Worm (Caenorhabditis elegans) whole organism, mixed stage, embryonic: ENCODE data around the gene bath-2.

Experiments
- M03D4.4 ChIP-seq: sonication (generic microtip); optimal IDR thresholded peaks from 2 replicates; lab custom pipeline; 2017; ENCODE audit warnings: mild to moderate bottlenecking, missing genetic modification characterization, missing compliant biosample characterization
- blmp-1 ChIP-seq: fragments of 150-350 bp; optimal IDR thresholded peaks from 2 replicates; lab custom pipeline; 2014; ENCODE audit warnings: missing biosample characterization, missing genetic modification characterization
- ceh-39 ChIP-seq: fragments of 150-350 bp; optimal IDR thresholded peaks from 2 replicates; lab custom pipeline; 2014; ENCODE audit warnings: missing biosample characterization, missing genetic modification characterization
- ceh-43 ChIP-seq: fragments of 200-800 bp; sonication (Bioruptor generic); optimal IDR thresholded peaks from 2 replicates; lab custom pipeline; 2018; ENCODE audit warnings: mild to moderate bottlenecking, missing genetic modification characterization, moderate library complexity, missing compliant biosample characterization
- ceh-83 ChIP-seq: fragments of 200-800 bp; sonication (Bioruptor generic); optimal IDR thresholded peaks from 2 replicates; lab custom pipeline; 2018; ENCODE audit warnings: mild to moderate bottlenecking, missing genetic modification characterization, missing compliant biosample characterization
- ces-1 ChIP-seq: fragments of 150-350 bp; optimal IDR thresholded peaks from 2 replicates; lab custom pipeline; 2014; ENCODE audit warnings: missing biosample characterization, missing genetic modification reagents, missing genetic modification characterization
- cnd-1 ChIP-seq: fragments of 200-800 bp; sonication (Bioruptor generic); optimal IDR thresholded peaks from 2 replicates; lab custom pipeline; 2018; ENCODE audit warnings: mild to moderate bottlenecking, missing genetic modification characterization, missing compliant biosample characterization
- drap-1 ChIP-seq: fragments of 200-800 bp; sonication (Bioruptor generic); optimal IDR thresholded peaks from 3 replicates; lab custom pipeline; 2018; ENCODE audit warnings: mild to moderate bottlenecking, missing genetic modification characterization, missing compliant biosample characterization
- elt-3 ChIP-seq: fragments of 150-350 bp; optimal IDR thresholded peaks from 2 replicates; lab custom pipeline; 2014; ENCODE audit warnings: missing biosample characterization, missing genetic modification characterization
- flh-1 ChIP-seq: fragments of 200-800 bp; sonication (Bioruptor generic); optimal IDR thresholded peaks from 2 replicates; lab custom pipeline; 2018; ENCODE audit warnings: mild to moderate bottlenecking, missing genetic modification characterization, moderate library complexity, missing compliant biosample characterization
- ham-2 ChIP-seq: fragments of 200-800 bp; sonication (Bioruptor generic); optimal IDR thresholded peaks from 2 replicates; lab custom pipeline; 2018; ENCODE audit warnings: mild to moderate bottlenecking, missing genetic modification characterization, missing compliant biosample characterization
- hlh-1 ChIP-seq: fragments of 150-350 bp; optimal IDR thresholded peaks from 2 replicates; lab custom pipeline; 2014; ENCODE audit warnings: missing biosample characterization, missing genetic modification reagents, missing genetic modification characterization
- lin-13 ChIP-seq: fragments of 150-350 bp; optimal IDR thresholded peaks from 2 replicates; lab custom pipeline; 2014; ENCODE audit warnings: missing biosample characterization, missing genetic modification characterization
- lsy-2 ChIP-seq: fragments of 150-350 bp; optimal IDR thresholded peaks from 2 replicates; lab custom pipeline; 2014; ENCODE audit warnings: missing biosample characterization, missing genetic modification characterization
- mab-5 ChIP-seq: fragments of 150-350 bp; optimal IDR thresholded peaks from 2 replicates; lab custom pipeline; 2014; ENCODE audit warnings: missing biosample characterization, missing genetic modification characterization
- mep-1 ChIP-seq: fragments of 150-350 bp; optimal IDR thresholded peaks from 2 replicates; lab custom pipeline; 2017; ENCODE audit warnings: missing biosample characterization, missing genetic modification reagents, missing genetic modification characterization, inconsistent platforms
- mls-2 ChIP-seq: sonication (generic microtip); optimal IDR thresholded peaks from 2 replicates; lab custom pipeline; 2016; ENCODE audit warnings: mild to moderate bottlenecking, missing genetic modification characterization, moderate library complexity, missing compliant biosample characterization
- nhr-2 ChIP-seq: fragments of 150-350 bp; optimal IDR thresholded peaks from 2 replicates; lab custom pipeline; 2014; ENCODE audit warnings: missing biosample characterization, missing genetic modification characterization
- nhr-237 ChIP-seq: fragments of 150-350 bp; optimal IDR thresholded peaks from 2 replicates; lab custom pipeline; 2014; ENCODE audit warnings: missing biosample characterization, missing genetic modification characterization
- nhr-28 ChIP-seq: fragments of 150-350 bp; optimal IDR thresholded peaks from 2 replicates; lab custom pipeline; 2014; ENCODE audit warnings: missing biosample characterization, missing genetic modification characterization
- nhr-76 ChIP-seq: sonication (generic microtip); optimal IDR thresholded peaks from 2 replicates; lab custom pipeline; 2017; ENCODE audit warnings: missing biosample characterization, missing genetic modification characterization
- pha-4 ChIP-seq: fragments of 150-350 bp; optimal IDR thresholded peaks from 2 replicates; lab custom pipeline; 2018; ENCODE audit warnings: missing biosample characterization, missing genetic modification reagents, missing genetic modification characterization
- sem-2 ChIP-seq: fragments of 200-800 bp; sonication (Bioruptor generic); optimal IDR thresholded peaks from 2 replicates; lab custom pipeline; 2018; ENCODE audit warnings: mild to moderate bottlenecking, missing genetic modification characterization, missing compliant biosample characterization
- snpc-4 ChIP-seq: fragments of 150-350 bp; optimal IDR thresholded peaks from 2 replicates; lab custom pipeline; 2014; ENCODE audit warnings: missing biosample characterization, missing genetic modification characterization
- sptf-1 ChIP-seq: sonication (generic microtip); optimal IDR thresholded peaks from 2 replicates; lab custom pipeline; 2017; ENCODE audit warnings: mild to moderate bottlenecking, missing genetic modification characterization, moderate library complexity, missing compliant biosample characterization
- unc-120 ChIP-seq: sonication (generic microtip); optimal IDR thresholded peaks from 2 replicates; lab custom pipeline; 2017; ENCODE audit warnings: missing genetic modification characterization, missing compliant biosample characterization; ENCODE audit not compliant: poor library complexity, severe bottlenecking
- unc-39 ChIP-seq: fragments of 150-350 bp; optimal IDR thresholded peaks from 2 replicates; lab custom pipeline; 2014; ENCODE audit warnings: missing biosample characterization, missing genetic modification characterization
- unc-62 ChIP-seq: fragments of 150-350 bp; optimal IDR thresholded peaks from 2 replicates; lab custom pipeline; 2014; ENCODE audit warnings: missing biosample characterization, missing genetic modification reagents, missing genetic modification characterization
- zip-8 ChIP-seq: fragments of 150-350 bp; optimal IDR thresholded peaks from 2 replicates; lab custom pipeline; 2014; ENCODE audit warnings: missing biosample characterization, missing genetic modification characterization
- ztf-11 ChIP-seq: fragments of 150-350 bp; optimal IDR thresholded peaks from 2 replicates; lab custom pipeline; 2014; ENCODE audit warnings: missing biosample characterization, missing genetic modification characterization

bath-2 gene

DNA sequence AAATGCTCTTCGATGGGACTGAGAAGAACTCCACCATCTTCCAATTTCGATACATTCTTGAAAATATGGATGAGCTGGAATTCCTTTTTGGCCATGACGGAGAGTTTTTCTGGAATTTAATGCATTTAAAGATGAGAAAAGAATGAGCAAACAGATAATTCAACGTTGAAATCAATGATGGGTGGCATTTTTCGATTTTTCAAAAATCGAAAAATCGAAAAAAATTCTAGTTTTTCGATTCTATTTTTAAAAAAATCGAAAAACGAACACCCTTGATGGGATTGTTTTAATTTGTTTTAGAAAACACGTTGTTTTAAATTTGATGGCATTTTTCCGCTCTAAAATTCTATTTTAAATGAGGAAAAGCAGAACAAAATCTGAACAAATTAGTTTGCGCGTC lies 9.8 kb downstream of the bath-2 start, which contains the start of gene math-31:
TSS of gene math-31 (minus strand) at position 101 of the 400 bp plus-strand sequence.
- TF ChIP-seq M03D4.4 (tag; lab: Kevin White, UChicago), result no peak
- no peak for TF ChIP-seq unc-62 (GFP tag; lab: Kevin White, UChicago)
- TF ChIP-seq ztf-11 (tag; lab: Kevin White, UChicago), result no peak
- TF ChIP-seq unc-39 (tag; lab: Kevin White, UChicago), result no peak
- no peak for TF ChIP-seq ceh-43 (GFP tag; lab: Kevin White, UChicago)
- no peak for TF ChIP-seq ceh-83 (GFP tag; lab: Kevin White, UChicago)
- no peak for TF ChIP-seq elt-3 (tag; lab: Kevin White, UChicago)
- no peak for TF ChIP-seq lsy-2 (tag; lab: Kevin White, UChicago)
- no peak for TF ChIP-seq flh-1

ce11 chrII:1905104-1905503 lies 17.5 kb downstream of the bath-2 start, which contains the start of gene math-22:
Gene math-22 (plus strand): TSS chrII:1905404.
- TF ChIP-seq lsy-2 (tag; lab: Kevin White, UChicago), result no peak
- no peak for TF ChIP-seq cnd-1 (tag; lab: Kevin White, UChicago)
- TF ChIP-seq drap-1 (GFP tag; lab: Kevin White, UChicago), result no peak
- TF ChIP-seq ceh-43 (GFP tag; lab: Kevin White, UChicago), result no peak
- no peak for TF ChIP-seq ceh-83 (GFP tag; lab: Kevin White, UChicago)
- no peak for TF ChIP-seq ces-1
- TF ChIP-seq zip-8 (tag; lab: Kevin White, UChicago), result no peak
- no peak for TF ChIP-seq sem-2 (GFP tag; lab: Kevin White, UChicago)
- no peak for TF ChIP-seq hlh-1 (tag; lab: Kevin White, UChicago)
- TF ChIP-seq ztf-11 (tag; lab: Kevin White, UChicago), result no peak
- no peak for TF ChIP-seq unc-39 (tag; lab: Kevin White, UChicago)
- no peak for TF ChIP-seq lin-13 (tag; lab: Kevin White, UChicago)
- TF ChIP-seq pha-4 (tag; lab: Kevin White, UChicago), result no peak
- TF ChIP-seq mls-2 (tag; lab: Kevin White, UChicago), result no peak
- no peak for TF ChIP-seq nhr-76
- no peak for TF ChIP-seq ham-2 (GFP tag; lab: Kevin White, UChicago)
- no peak for TF ChIP-seq sptf-1 (tag; lab: Kevin White, UChicago)
- no peak for TF ChIP-seq mep-1 (tag; lab: Kevin White, UChicago)

DNA sequence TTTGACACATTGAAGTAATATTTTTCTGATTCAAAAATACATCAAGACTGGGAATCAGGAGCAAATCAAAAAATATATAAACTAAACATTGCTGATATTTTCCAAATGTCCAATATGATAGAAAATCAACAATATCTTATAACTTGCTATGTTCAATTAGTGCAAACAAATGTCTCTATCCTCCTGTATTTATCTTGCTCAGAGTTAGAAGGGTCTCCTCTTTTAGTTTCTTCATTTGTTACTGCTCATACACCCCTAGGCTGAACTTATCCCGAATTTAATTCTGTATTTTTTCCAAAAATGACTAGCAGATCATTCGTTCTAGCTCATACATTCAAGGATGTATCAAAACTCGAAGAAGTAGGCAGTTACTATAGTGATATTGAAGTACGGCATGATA lies 20.6 kb downstream of the bath-2 start, which contains the start of gene math-23:
TSS of gene math-23 (plus strand) at position 301 of the 400 bp plus-strand sequence.
- TF ChIP-seq cnd-1 (tag; lab: Kevin White, UChicago), result no peak
- TF ChIP-seq ceh-39 (tag; lab: Kevin White, UChicago), result no peak
- no peak for TF ChIP-seq hlh-1 (tag; lab: Kevin White, UChicago)
- no peak for TF ChIP-seq ztf-11 (tag; lab: Kevin White, UChicago)
- no peak for TF ChIP-seq unc-120
- TF ChIP-seq lin-13 (tag; lab: Kevin White, UChicago), result no peak
- no peak for TF ChIP-seq nhr-2 (tag; lab: Kevin White, UChicago)
- no peak for TF ChIP-seq blmp-1

- TF ChIP-seq zip-8 (tag; lab: Kevin White, UChicago) (no peak), ceh-43 (GFP tag; lab: Kevin White, UChicago) (no peak), mep-1 (tag; lab: Kevin White, UChicago) (no peak), lsy-2 (tag; lab: Kevin White, UChicago) (no peak), M03D4.4 (tag; lab: Kevin White, UChicago) (no peak)
- TF ChIP-seq, all 35 proteins: peak for 0
Observed at ce11 chrII:1899934-1900333, 22.6 kb downstream of the bath-2 start, which contains the start of gene math-24. Gene math-24 (plus strand): TSS chrII:1900234.

DNA sequence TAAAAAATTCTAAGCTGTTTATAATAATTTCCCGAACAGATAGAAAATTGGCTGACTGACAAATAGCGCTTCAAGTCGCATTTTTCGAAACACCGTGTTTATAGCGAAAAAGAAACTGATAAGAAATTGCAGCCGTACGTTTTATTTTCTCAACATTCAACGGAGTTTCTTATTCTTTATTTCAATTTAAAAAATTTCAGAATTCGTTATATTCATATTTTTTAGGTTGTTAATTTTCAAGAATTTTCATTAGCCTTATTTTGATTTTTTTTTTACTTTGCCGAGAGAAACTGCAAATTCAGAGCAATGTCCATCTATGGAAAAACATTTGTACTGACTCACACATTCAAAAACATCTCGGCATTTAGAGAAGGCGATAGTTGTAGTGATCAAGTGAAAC lies 24.6 kb downstream of the bath-2 start, which contains the start of gene C46F9.6:
TSS of gene C46F9.6 (plus strand) at position 301 of the 400 bp plus-strand sequence.
- TF ChIP-seq ceh-39 (tag; lab: Kevin White, UChicago) (no peak), nhr-237 (tag; lab: Kevin White, UChicago) (no peak), blmp-1 (no peak), mep-1 (tag; lab: Kevin White, UChicago) (no peak), mls-2 (tag; lab: Kevin White, UChicago) (no peak), unc-62 (GFP tag; lab: Kevin White, UChicago) (no peak), mab-5 (no peak), ztf-11 (tag; lab: Kevin White, UChicago) (no peak), M03D4.4 (tag; lab: Kevin White, UChicago) (no peak), ceh-83 (GFP tag; lab: Kevin White, UChicago) (no peak), drap-1 (GFP tag; lab: Kevin White, UChicago) (no peak), ceh-43 (GFP tag; lab: Kevin White, UChicago) (no peak), lsy-2 (tag; lab: Kevin White, UChicago) (no peak), nhr-76 (no peak), snpc-4 (no peak), nhr-28 (no peak)
